Worm (Caenorhabditis elegans): ENCODE measurements around the gene col-158.

Gene col-158

DNA sequence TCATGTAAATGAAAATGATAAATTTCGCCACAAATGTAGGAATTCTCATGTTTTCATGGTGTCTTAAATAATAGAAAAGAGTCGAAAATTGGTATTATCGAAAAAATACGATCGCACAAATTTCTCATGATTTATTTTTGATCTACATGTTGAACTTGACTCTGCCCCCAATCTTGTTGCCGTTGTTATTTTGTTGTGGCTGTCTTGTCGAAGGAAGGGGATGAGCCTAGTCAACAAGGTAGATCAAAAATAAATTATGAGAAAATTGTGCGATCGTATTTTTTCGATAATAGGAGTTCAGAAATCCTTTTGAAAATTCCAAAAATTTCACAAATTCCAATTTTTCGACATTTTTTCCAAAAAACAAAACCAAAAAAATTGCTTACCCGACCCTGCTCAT, 13.8 kb upstream of the col-158 start:
- TF ChIP-seq nhr-20 (tag; optimal IDR thresholded peaks at IDR 0.05) (no peak), ceh-63 (GFP tag; optimal IDR thresholded peaks at IDR 0.05) (no peak), C34B4.2 (tag; optimal IDR thresholded peaks at IDR 0.05) (no peak), unc-30 (tag; optimal IDR thresholded peaks at IDR 0.05) (no peak), ceh-8 (GFP tag; optimal IDR thresholded peaks at IDR 0.05) (no peak), elt-3 (tag; optimal IDR thresholded peaks at IDR 0.05) (no peak), sup-37 (GFP tag; optimal IDR thresholded peaks at IDR 0.05) (no peak), unc-98 (GFP tag; IDR thresholded peaks at IDR 0.05) (no peak), mef-2 (tag; optimal IDR thresholded peaks at IDR 0.05) (no peak), hlh-4 (tag; optimal IDR thresholded peaks at IDR 0.05) (no peak), lir-3 (tag; optimal IDR thresholded peaks at IDR 0.05; ENCODE audit: poor library complexity) (no peak), dpl-1 (GFP tag; optimal IDR thresholded peaks at IDR 0.05) (no peak), skn-1 (tag; optimal IDR thresholded peaks at IDR 0.05) (no peak), hlh-17 (GFP tag; optimal IDR thresholded peaks at IDR 0.05; ENCODE audit: borderline replicate concordance) (no peak)

ce11 chrV:11817263-11817726, 12.1 kb upstream of the col-158 start:
- TF ChIP-seq efl-1 (optimal IDR thresholded peaks at IDR 0.05), result no peak
- peak in 1 of 2 experiments; percentile 79 for TF ChIP-seq efl-1 (GFP tag; optimal IDR thresholded peaks at IDR 0.05 in 1 of 2)
- TF ChIP-seq nhr-90 (tag; optimal IDR thresholded peaks at IDR 0.05; ENCODE audit: poor library complexity), result no peak
- TF ChIP-seq ama-1 (optimal IDR thresholded peaks at IDR 0.05), result no peak
- peak; percentile 2 for TF ChIP-seq nhr-47 (tag; optimal IDR thresholded peaks at IDR 0.05)
- no peak for TF ChIP-seq unc-30 (tag; optimal IDR thresholded peaks at IDR 0.05)
- TF ChIP-seq lin-14 (GFP tag; optimal IDR thresholded peaks at IDR 0.05), result no peak
- TF ChIP-seq ceh-88 (GFP tag; IDR thresholded peaks at IDR 0.05), result peak; percentile 46; the same call in 1 of the 2 replicates
- no peak for TF ChIP-seq elt-3 (tag; optimal IDR thresholded peaks at IDR 0.05)
- no peak for TF ChIP-seq unc-130 (tag; optimal IDR thresholded peaks at IDR 0.05)
- TF ChIP-seq nhr-71 (tag; optimal IDR thresholded peaks at IDR 0.05), result peak; percentile 19
- no peak for TF ChIP-seq mef-2 (tag; optimal IDR thresholded peaks at IDR 0.05)
- no peak for TF ChIP-seq rnt-1 (tag; optimal IDR thresholded peaks at IDR 0.05)
- no peak for TF ChIP-seq ztf-4 (tag; optimal IDR thresholded peaks at IDR 0.05)
- no peak for TF ChIP-seq elt-2 (tag; optimal IDR thresholded peaks at IDR 0.05)
- TF ChIP-seq nhr-19 (GFP tag; conservative IDR thresholded peaks at IDR 0.05), result peak; percentile 44
- TF ChIP-seq alr-1 (tag; optimal IDR thresholded peaks at IDR 0.05; ENCODE audit: borderline replicate concordance), result no peak
- TF ChIP-seq nhr-84 (tag; optimal IDR thresholded peaks at IDR 0.05), result no peak
- TF ChIP-seq lsy-2 (tag; optimal IDR thresholded peaks at IDR 0.05), result peak in 1 of 2 experiments; percentile 4
- TF ChIP-seq aly-2 (tag; optimal IDR thresholded peaks at IDR 0.05), result no peak
- no peak for TF ChIP-seq hlh-4 (tag; optimal IDR thresholded peaks at IDR 0.05)

- TF ChIP-seq unc-86 (tag; optimal IDR thresholded peaks at IDR 0.05) (no peak), nhr-85 (tag) (peak; percentile 70), efl-1 (optimal IDR thresholded peaks at IDR 0.05) (no peak), efl-1 (GFP tag; optimal IDR thresholded peaks at IDR 0.05 in 1 of 2) (peak in 1 of 2 experiments; percentile 65)
These were observed 11.3 kb upstream of the col-158 start for ce11 chrV:11818064-11818463.

- no peak for TF ChIP-seq nhr-237 (tag; optimal IDR thresholded peaks at IDR 0.05)
- no peak for TF ChIP-seq efl-1 (optimal IDR thresholded peaks at IDR 0.05)
- TF ChIP-seq efl-1 (GFP tag; optimal IDR thresholded peaks at IDR 0.05 in 1 of 2), result peak in 1 of 2 experiments; percentile 7
- no peak for TF ChIP-seq blmp-1 (tag; optimal IDR thresholded peaks at IDR 0.05)
- peak; percentile 76 for TF ChIP-seq ama-1 (optimal IDR thresholded peaks at IDR 0.05)
- no peak for TF ChIP-seq sptf-1 (tag; optimal IDR thresholded peaks at IDR 0.05)
These were observed 10.6 kb upstream of the col-158 start for ce11 chrV:11818786-11819185.
